Fruit fly (Drosophila melanogaster): ENCODE results near the gene CG11357.

The CG11357 gene

dm6 chr3L:4574439-4574838, 32.6 kb downstream of the CG11357 start:
- TF ChIP-seq CG8119 (GFP tag; IDR thresholded peaks at IDR 0.05) (no peak), CG3032 (tag; optimal IDR thresholded peaks at IDR 0.05) (no peak), Eip93F (GFP tag; optimal IDR thresholded peaks at IDR 0.05) (no peak), Smox (GFP tag; optimal IDR thresholded peaks at IDR 0.05) (no peak), CG10631 (GFP tag; optimal IDR thresholded peaks at IDR 0.05) (no peak), CG31627 (GFP tag; optimal IDR thresholded peaks at IDR 0.05) (no peak), OdsH (GFP tag; optimal IDR thresholded peaks at IDR 0.05) (no peak), lz (GFP tag; optimal IDR thresholded peaks at IDR 0.05) (no peak), pdm3 (GFP tag; optimal IDR thresholded peaks at IDR 0.05) (no peak), CG8319 (GFP tag; optimal IDR thresholded peaks at IDR 0.05) (no peak), fd59A (GFP tag; optimal IDR thresholded peaks at IDR 0.05) (no peak), CG11762 (GFP tag; optimal IDR thresholded peaks at IDR 0.05; ENCODE audit: insufficient read depth) (no peak), ss (GFP tag; optimal IDR thresholded peaks at IDR 0.05) (no peak)

- TF ChIP-seq CG6808 (GFP tag; optimal IDR thresholded peaks at IDR 0.05) (no peak), Hr39 (GFP tag; optimal IDR thresholded peaks at IDR 0.05) (no peak), cyc (GFP tag; optimal IDR thresholded peaks at IDR 0.05) (no peak), CG8119 (GFP tag; IDR thresholded peaks at IDR 0.05) (no peak), Hr4 (GFP tag; optimal IDR thresholded peaks at IDR 0.05) (no peak)
Measured at dm6 chr3L:4575392-4575791, 33.5 kb downstream of the CG11357 start.

- TF ChIP-seq Lpt (GFP tag; optimal IDR thresholded peaks at IDR 0.05) (no peak), svp (GFP tag) (no peak), pdm3 (GFP tag; optimal IDR thresholded peaks at IDR 0.05) (no peak), CG8319 (GFP tag; optimal IDR thresholded peaks at IDR 0.05) (no peak), Gug (GFP tag; IDR thresholded peaks at IDR 0.05) (no peak), CG11902 (GFP tag; optimal IDR thresholded peaks at IDR 0.05) (no peak), dac (GFP tag; optimal IDR thresholded peaks at IDR 0.05) (no peak), vri (GFP tag; optimal IDR thresholded peaks at IDR 0.05) (no peak), CG11762 (GFP tag; optimal IDR thresholded peaks at IDR 0.05; ENCODE audit: insufficient read depth) (no peak), Eip75B (GFP tag; optimal IDR thresholded peaks at IDR 0.05) (no peak), Eip93F (GFP tag; optimal IDR thresholded peaks at IDR 0.05) (no peak), Sox14 (GFP tag; optimal IDR thresholded peaks at IDR 0.05) (no peak), net (GFP tag; optimal IDR thresholded peaks at IDR 0.05) (no peak), CG6276 (GFP tag; optimal IDR thresholded peaks at IDR 0.05) (no peak)
Measured at dm6 chr3L:4590051-4590450, 48.2 kb downstream of the CG11357 start.

- TF ChIP-seq Blimp-1 (GFP tag; optimal IDR thresholded peaks at IDR 0.05) = no peak
- no peak for TF ChIP-seq Lpt (GFP tag; optimal IDR thresholded peaks at IDR 0.05)
- no peak for TF ChIP-seq CG31627 (GFP tag; optimal IDR thresholded peaks at IDR 0.05)
- TF ChIP-seq cyc (GFP tag; optimal IDR thresholded peaks at IDR 0.05) = no peak
- TF ChIP-seq CG10669 (GFP tag; optimal IDR thresholded peaks at IDR 0.05) = no peak
- TF ChIP-seq pdm3 (GFP tag; optimal IDR thresholded peaks at IDR 0.05) = no peak
- TF ChIP-seq Gug (GFP tag; IDR thresholded peaks at IDR 0.05) = no peak
- no peak for TF ChIP-seq Eip75B (GFP tag; optimal IDR thresholded peaks at IDR 0.05)
- TF ChIP-seq CG8319 (GFP tag; optimal IDR thresholded peaks at IDR 0.05) = no peak
- TF ChIP-seq CG9139 (GFP tag; optimal IDR thresholded peaks at IDR 0.05) = no peak
Measured at dm6 chr3L:4599747-4600146, 57.9 kb downstream of the CG11357 start.

- TF ChIP-seq Lpt (GFP tag; optimal IDR thresholded peaks at IDR 0.05) (no peak), CG3919 (GFP tag; optimal IDR thresholded peaks at IDR 0.05) (no peak), CG1621 (tag; optimal IDR thresholded peaks at IDR 0.05) (no peak), CG10669 (GFP tag; optimal IDR thresholded peaks at IDR 0.05) (no peak)
Measured at dm6 chr3L:4602333-4602732, 60.5 kb downstream of the CG11357 start.
